Fruit fly (Drosophila melanogaster) whole organism, embryonic: ENCODE data around the gene CG32281.

Experiments used
- Aef1 ChIP-seq: fragments of 200-800 bp; sonication (Bioruptor generic); IDR thresholded peaks from 3 replicates; pipeline ENCODE4 v1.3.6; 2022; ENCODE audit warnings: missing biosample characterization, missing genetic modification characterization
- Atf-2 ChIP-seq: fragments of 200-800 bp; sonication (Bioruptor generic); optimal IDR thresholded peaks from 2 replicates; lab custom pipeline; 2016; ENCODE audit warnings: missing biosample characterization, missing genetic modification characterization
- Atf3 ChIP-seq: fragments of 200-800 bp; sonication (Bioruptor generic); optimal IDR thresholded peaks from 3 replicates; lab custom pipeline; 2016; ENCODE audit warnings: missing biosample characterization, missing genetic modification characterization
- Atf6 ChIP-seq: fragments of 200-800 bp; sonication (Bioruptor generic); IDR thresholded peaks from 2 replicates; pipeline ENCODE4 v1.3.6; 2022; ENCODE audit warnings: missing biosample characterization, missing genetic modification characterization
- B-H2 ChIP-seq: fragments of 200-800 bp; sonication (Bioruptor generic); optimal IDR thresholded peaks from 2 replicates; lab custom pipeline; 2018; ENCODE audit warnings: missing biosample characterization, mild to moderate bottlenecking, missing genetic modification characterization
- CG10462 ChIP-seq: fragments of 200-800 bp; sonication (Bioruptor generic); optimal IDR thresholded peaks from 2 replicates; lab custom pipeline; 2016; ENCODE audit warnings: missing biosample characterization, missing genetic modification characterization
- CG10979 ChIP-seq: fragments of 200-800 bp; sonication (Bioruptor generic); optimal IDR thresholded peaks from 2 replicates; lab custom pipeline; 2018; ENCODE audit warnings: missing biosample characterization, mild to moderate bottlenecking, missing genetic modification characterization, moderate library complexity
- CG15011 ChIP-seq: fragments of 200-800 bp; sonication (Bioruptor generic); optimal IDR thresholded peaks from 3 replicates; lab custom pipeline; 2018; ENCODE audit warnings: missing biosample characterization, mild to moderate bottlenecking, missing genetic modification characterization
- CG15073 ChIP-seq: fragments of 200-800 bp; sonication (Bioruptor generic); optimal IDR thresholded peaks from 2 replicates; lab custom pipeline; 2016; ENCODE audit warnings: missing biosample characterization, missing genetic modification characterization
- CG17186 ChIP-seq: fragments of 200-800 bp; sonication (Bioruptor generic); optimal IDR thresholded peaks from 3 replicates; lab custom pipeline; 2017; ENCODE audit warnings: missing biosample characterization, missing genetic modification reagents, missing genetic modification characterization
- CG17328 ChIP-seq: fragments of 200-800 bp; sonication (Bioruptor generic); IDR thresholded peaks from 2 replicates; pipeline ENCODE4 v1.3.6; 2022; ENCODE audit warnings: missing biosample characterization, missing genetic modification characterization
- CG18262 ChIP-seq: fragments of 200-800 bp; optimal IDR thresholded peaks from 3 replicates; lab custom pipeline; 2019; ENCODE audit warnings: missing biosample characterization, mild to moderate bottlenecking, missing genetic modification characterization, moderate library complexity
- CG18599 ChIP-seq: fragments of 200-800 bp; sonication (Bioruptor generic); optimal IDR thresholded peaks from 3 replicates; lab custom pipeline; 2017; ENCODE audit warnings: missing biosample characterization, missing genetic modification characterization, mild to moderate bottlenecking, moderate library complexity, missing genetic modification reagents
- CG2199 ChIP-seq: fragments of 200-800 bp; sonication (Bioruptor generic); IDR thresholded peaks from 3 replicates; pipeline ENCODE4 v1.3.6; 2022; ENCODE audit warnings: missing biosample characterization, missing genetic modification characterization
- CG4424 ChIP-seq: fragments of 200-800 bp; sonication (Bioruptor generic); optimal IDR thresholded peaks from 3 replicates; lab custom pipeline; 2016; ENCODE audit warnings: missing biosample characterization, missing genetic modification characterization
- CG4820 ChIP-seq: fragments of 200-800 bp; sonication (Bioruptor generic); optimal IDR thresholded peaks from 3 replicates; lab custom pipeline; 2016; ENCODE audit warnings: missing biosample characterization, missing genetic modification characterization
- CG7745 ChIP-seq: fragments of 200-800 bp; sonication (Bioruptor generic); optimal IDR thresholded peaks from 2 replicates; lab custom pipeline; 2018; ENCODE audit warnings: missing biosample characterization, mild to moderate bottlenecking, missing genetic modification characterization, moderate library complexity
- CoRest ChIP-seq: fragments of 200-800 bp; sonication (Bioruptor generic); optimal IDR thresholded peaks from 3 replicates; lab custom pipeline; 2018; ENCODE audit warnings: missing biosample characterization, mild to moderate bottlenecking, missing genetic modification characterization, moderate library complexity
- E2f1 ChIP-seq: fragments of 200-800 bp; sonication (Bioruptor generic); IDR thresholded peaks from 2 replicates; pipeline ENCODE4 v1.3.6; 2022; ENCODE audit warnings: missing biosample characterization, missing genetic modification characterization
- Elba2 ChIP-seq: fragments of 200-800 bp; sonication (Bioruptor generic); optimal IDR thresholded peaks from 3 replicates; lab custom pipeline; 2016; ENCODE audit warnings: missing biosample characterization, missing genetic modification characterization
- Fer1 ChIP-seq: fragments of 200-800 bp; sonication (Bioruptor generic); optimal IDR thresholded peaks from 2 replicates; lab custom pipeline; 2017; ENCODE audit warnings: missing biosample characterization, mild to moderate bottlenecking, missing genetic modification characterization
- Lhr ChIP-seq: fragments of 200-800 bp; sonication (Bioruptor generic); optimal IDR thresholded peaks from 3 replicates; lab custom pipeline; 2017; ENCODE audit warnings: mild to moderate bottlenecking, missing biosample characterization, missing genetic modification reagents, missing genetic modification characterization
- Nf-YB ChIP-seq: fragments of 200-800 bp; sonication (Bioruptor generic); optimal IDR thresholded peaks from 3 replicates; lab custom pipeline; 2019; ENCODE audit warnings: missing biosample characterization, mild to moderate bottlenecking, missing genetic modification characterization, moderate library complexity
- PHDP ChIP-seq: fragments of 200-800 bp; sonication (Bioruptor generic); optimal IDR thresholded peaks from 3 replicates; lab custom pipeline; 2018; ENCODE audit warnings: missing biosample characterization, mild to moderate bottlenecking, missing genetic modification characterization, moderate library complexity
- Sox100B ChIP-seq: fragments of 200-800 bp; sonication (Bioruptor generic); optimal IDR thresholded peaks from 3 replicates; lab custom pipeline; 2018; ENCODE audit warnings: missing biosample characterization, mild to moderate bottlenecking, missing genetic modification characterization
- Sry-β ChIP-seq: fragments of 200-800 bp; sonication (Bioruptor generic); optimal IDR thresholded peaks from 2 replicates; lab custom pipeline; 2018; ENCODE audit warnings: missing biosample characterization, mild to moderate bottlenecking, missing genetic modification characterization, moderate library complexity
- YL-1 ChIP-seq: fragments of 200-800 bp; sonication (Bioruptor generic); optimal IDR thresholded peaks from 3 replicates; lab custom pipeline; 2017; ENCODE audit warnings: missing biosample characterization, mild to moderate bottlenecking, missing genetic modification characterization
- ab ChIP-seq: fragments of 200-800 bp; sonication (Bioruptor generic); optimal IDR thresholded peaks from 2 replicates; lab custom pipeline; 2016; ENCODE audit warnings: missing biosample characterization, missing genetic modification characterization
- abd-A ChIP-seq: fragments of 200-800 bp; sonication (Bioruptor generic); optimal IDR thresholded peaks from 3 replicates; lab custom pipeline; 2019; ENCODE audit warnings: missing biosample characterization, mild to moderate bottlenecking, missing genetic modification characterization, moderate library complexity
- ase ChIP-seq: fragments of 200-800 bp; sonication (Bioruptor generic); IDR thresholded peaks from 3 replicates; pipeline ENCODE4 v1.3.6; 2022; ENCODE audit warnings: missing biosample characterization, missing genetic modification characterization
- ato ChIP-seq: fragments of 200-800 bp; sonication (Bioruptor generic); IDR thresholded peaks from 2 replicates; pipeline ENCODE4 v1.3.6; 2022; ENCODE audit warnings: missing biosample characterization, missing genetic modification characterization; ENCODE audit not compliant: partially characterized antibody
- cg ChIP-seq: fragments of 200-800 bp; sonication (Bioruptor generic); optimal IDR thresholded peaks from 3 replicates; lab custom pipeline; 2019; ENCODE audit warnings: missing biosample characterization, mild to moderate bottlenecking, missing genetic modification characterization, moderate library complexity
- fru ChIP-seq: fragments of >200 bp; optimal IDR thresholded peaks from 2 replicates; lab custom pipeline; 2017
- ftz-f1 ChIP-seq: fragments of 200-800 bp; sonication (Bioruptor generic); optimal IDR thresholded peaks from 2 replicates; lab custom pipeline; 2016; ENCODE audit warnings: missing biosample characterization, missing genetic modification characterization
- jumu ChIP-seq: fragments of 200-800 bp; sonication (Bioruptor generic); optimal IDR thresholded peaks from 3 replicates; lab custom pipeline; 2016; ENCODE audit warnings: missing biosample characterization, missing genetic modification characterization
- kay ChIP-seq: fragments of 200-800 bp; sonication (Bioruptor generic); optimal IDR thresholded peaks from 2 replicates; lab custom pipeline; 2016; ENCODE audit warnings: missing biosample characterization, missing genetic modification characterization
- lmd ChIP-seq: fragments of 200-800 bp; sonication (Bioruptor generic); IDR thresholded peaks from 2 replicates; pipeline ENCODE4 v1.3.6; 2022; ENCODE audit warnings: missing biosample characterization, missing genetic modification characterization
- lov ChIP-seq, 2 experiments: fragments of 200-800 bp in 1 of 2; fragments of >200 bp in 1 of 2; sonication (Bioruptor generic) in 1 of 2; IDR thresholded peaks in 1 of 2; optimal IDR thresholded peaks in 1 of 2; 2 replicates in 1 of 2; 3 replicates in 1 of 2; pipeline versions ENCODE4 v1.3.6 to Lab custom; 2017 to 2022; ENCODE audit warnings: missing biosample characterization in 1 of 2, missing genetic modification characterization in 1 of 2
- nau ChIP-seq: fragments of 200-800 bp; sonication (Bioruptor generic); optimal IDR thresholded peaks from 3 replicates; lab custom pipeline; 2017; ENCODE audit warnings: missing biosample characterization, mild to moderate bottlenecking, missing genetic modification characterization, missing genetic modification reagents
- onecut ChIP-seq: fragments of 200-800 bp; sonication (Bioruptor generic); IDR thresholded peaks from 2 replicates; pipeline ENCODE4 v1.3.6; 2022; ENCODE audit warnings: missing biosample characterization, missing genetic modification characterization
- pfk ChIP-seq: fragments of 200-800 bp; sonication (Bioruptor generic); optimal IDR thresholded peaks from 2 replicates; lab custom pipeline; 2018; ENCODE audit warnings: missing biosample characterization, mild to moderate bottlenecking, missing genetic modification characterization, moderate library complexity
- phol ChIP-seq: fragments of 200-800 bp; sonication (Bioruptor generic); optimal IDR thresholded peaks from 3 replicates; lab custom pipeline; 2018; ENCODE audit warnings: missing biosample characterization, mild to moderate bottlenecking, missing genetic modification characterization, moderate library complexity
- sd ChIP-seq: fragments of 200-800 bp; sonication (Bioruptor generic); optimal IDR thresholded peaks from 3 replicates; lab custom pipeline; 2018; ENCODE audit warnings: missing biosample characterization, mild to moderate bottlenecking, missing genetic modification characterization, moderate library complexity
- sob ChIP-seq: fragments of 200-800 bp; sonication (Bioruptor generic); IDR thresholded peaks from 2 replicates; pipeline ENCODE4 v1.3.6; 2022; ENCODE audit warnings: missing biosample characterization, missing genetic modification characterization
- unc-4 ChIP-seq: fragments of 200-800 bp; sonication (Bioruptor generic); IDR thresholded peaks from 2 replicates; pipeline ENCODE4 v1.3.6; 2022; ENCODE audit warnings: missing biosample characterization, missing genetic modification characterization; ENCODE audit not compliant: partially characterized antibody
- vvl ChIP-seq: fragments of 200-800 bp; sonication (Bioruptor generic); IDR thresholded peaks from 2 replicates; pipeline ENCODE4 v1.3.6; 2022; ENCODE audit warnings: missing biosample characterization, missing genetic modification characterization
- zen2 ChIP-seq: fragments of 200-800 bp; sonication (Bioruptor generic); IDR thresholded peaks from 3 replicates; pipeline ENCODE4 v1.3.6; 2022; ENCODE audit warnings: missing biosample characterization, missing genetic modification characterization; ENCODE audit not compliant: partially characterized antibody
- zfh1 ChIP-seq: fragments of 200-800 bp; sonication (Bioruptor generic); IDR thresholded peaks from 3 replicates; pipeline ENCODE4 v1.3.6; 2022; ENCODE audit warnings: missing biosample characterization, missing genetic modification characterization

The CG32281 gene

DNA sequence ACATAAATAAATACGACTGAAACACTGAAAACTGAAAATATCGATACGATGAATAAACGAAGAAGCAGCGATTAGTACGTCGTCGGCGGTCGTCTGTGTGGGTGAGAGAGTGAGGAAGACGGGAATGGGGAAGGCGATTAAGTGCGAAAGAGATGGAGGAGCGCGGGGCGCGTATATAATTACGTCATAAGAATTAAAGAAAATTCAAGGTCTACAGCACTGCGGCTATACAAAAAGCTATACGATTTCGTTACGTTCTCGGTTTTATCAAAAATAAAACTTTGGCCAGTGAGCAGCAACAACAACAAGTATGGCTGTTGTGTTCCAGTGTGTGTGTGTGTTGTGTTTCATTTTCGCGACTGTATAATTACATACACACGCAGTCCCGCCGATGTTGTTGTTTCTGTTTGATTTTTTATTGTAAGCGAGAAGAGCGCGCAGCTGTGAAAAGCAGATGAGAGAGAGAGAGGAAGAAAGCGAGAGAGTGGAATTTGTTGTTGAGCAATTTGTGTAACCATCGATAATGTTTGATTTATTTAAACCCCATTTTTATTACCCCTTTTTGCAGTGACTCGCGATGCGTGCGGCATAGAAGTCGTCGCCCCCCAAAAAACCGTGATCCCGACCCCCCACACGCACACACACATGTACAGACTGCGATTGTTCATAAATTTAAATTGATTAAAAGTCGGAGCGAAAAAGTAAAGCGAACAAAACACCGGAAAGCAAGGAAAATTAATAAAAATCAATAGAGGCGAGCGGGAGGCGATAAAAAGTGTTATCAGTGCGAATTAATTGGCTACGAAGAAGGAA lies 19.9 kb upstream of the CG32281 start (continued):
- TF ChIP-seq Lhr (GFP tag; lab: Kevin White, UChicago), result no peak
- peak; percentile 74; the same call in 2 of the 3 replicates for TF ChIP-seq CG2199
- TF ChIP-seq Nf-YB (GFP tag; lab: Kevin White, UChicago), result no peak
- TF ChIP-seq zfh1 (GFP tag; lab: Robert Waterston, UW), result 0 out of 3 replicates have a peak, but pooled peaks have one; percentile 32
- no peak for TF ChIP-seq ab
- no peak for TF ChIP-seq CG4820 (GFP tag; lab: Kevin White, UChicago)
- peak; percentile 93 for TF ChIP-seq cg (GFP tag; lab: Kevin White, UChicago)
- no peak for TF ChIP-seq lmd (GFP tag; lab: Robert Waterston, UW)
- TF ChIP-seq Atf6 (GFP tag; lab: Robert Waterston, UW), result peak; percentile 51; the same call in 1 of the 2 replicates
- TF ChIP-seq jumu (GFP tag; lab: Kevin White, UChicago), result no peak
- TF ChIP-seq ato (GFP tag; lab: Robert Waterston, UW), result no peak
- no peak for TF ChIP-seq Sry-β (GFP tag; lab: Kevin White, UChicago)
- no peak for TF ChIP-seq nau (GFP tag; lab: Kevin White, UChicago)
- no peak for TF ChIP-seq CG15073 (GFP tag; lab: Kevin White, UChicago)
- peak; percentile 8 for TF ChIP-seq kay (GFP tag; lab: Kevin White, UChicago)
- no peak for TF ChIP-seq CG10979
- TF ChIP-seq unc-4, result peak; percentile 42
- TF ChIP-seq CoRest (tag; lab: Kevin White, UChicago), result no peak
- peak; percentile 30 for TF ChIP-seq pfk
- no peak for TF ChIP-seq lov (optimal IDR thresholded peaks at IDR 0.05; lab: Kevin White, UChicago)
- TF ChIP-seq lov (GFP tag; IDR thresholded peaks at IDR 0.05; lab: Robert Waterston, UW), result no peak
- TF ChIP-seq Elba2 (GFP tag; lab: Kevin White, UChicago), result no peak
- TF ChIP-seq ftz-f1 (GFP tag; lab: Kevin White, UChicago), result peak; percentile 98
- peak; percentile 44; the same call in 1 of the 2 replicates for TF ChIP-seq sob (GFP tag; lab: Robert Waterston, UW)
- TF ChIP-seq Atf3 (GFP tag; lab: Kevin White, UChicago), result peak; percentile 81
- TF ChIP-seq Sox100B (GFP tag; lab: Kevin White, UChicago), result no peak
- no peak for TF ChIP-seq Atf-2 (GFP tag; lab: Kevin White, UChicago)
- TF ChIP-seq CG7745, result no peak
- no peak for TF ChIP-seq CG15011
- peak; percentile 85 for TF ChIP-seq YL-1 (GFP tag; lab: Kevin White, UChicago)
- peak; percentile 80 for TF ChIP-seq sd (tag; lab: Kevin White, UChicago)
- no peak for TF ChIP-seq CG10462 (GFP tag; lab: Kevin White, UChicago)
- no peak for TF ChIP-seq CG4424 (GFP tag; lab: Kevin White, UChicago)
- no peak for TF ChIP-seq B-H2 (GFP tag; lab: Kevin White, UChicago)
- peak; percentile 99 for TF ChIP-seq abd-A
- TF ChIP-seq Fer1 (GFP tag; lab: Kevin White, UChicago), result peak; percentile 71
- TF ChIP-seq onecut (GFP tag; lab: Robert Waterston, UW), result peak; percentile 34
- TF ChIP-seq ase (GFP tag; lab: Robert Waterston, UW), result no peak
- 0 out of 3 replicates have a peak, but pooled peaks have one; percentile 37 for TF ChIP-seq Aef1
- no peak for TF ChIP-seq CG17328 (GFP tag; lab: Robert Waterston, UW)
- TF ChIP-seq vvl (GFP tag; lab: Robert Waterston, UW), result peak; percentile 33; the same call in 1 of the 2 replicates
- TF ChIP-seq zen2 (GFP tag; lab: Robert Waterston, UW), result no peak; the same call in 2 of the 3 replicates
- no peak for TF ChIP-seq PHDP (tag; lab: Kevin White, UChicago)
- no peak for TF ChIP-seq E2f1
- no peak for TF ChIP-seq phol (tag; lab: Kevin White, UChicago)
- peak; percentile 63 for TF ChIP-seq CG18599 (GFP tag; lab: Kevin White, UChicago)
- no peak for TF ChIP-seq CG18262 (tag; lab: Kevin White, UChicago)
- no peak for TF ChIP-seq fru (lab: Kevin White, UChicago)
- TF ChIP-seq CG17186, result no peak
